Worm (Caenorhabditis elegans) whole organism, early embryonic: Measurements from ENCODE around the gene fbxb-50.

Experiments
- B0310.2 ChIP-seq: sonication (generic microtip); optimal IDR thresholded peaks from 2 replicates; lab custom pipeline; 2016; ENCODE audit warnings: mild to moderate bottlenecking, missing genetic modification characterization, missing compliant biosample characterization
- F13C5.2 ChIP-seq: sonication (generic microtip); optimal IDR thresholded peaks from 2 replicates; lab custom pipeline; 2017; ENCODE audit warnings: mild to moderate bottlenecking, missing genetic modification characterization, inconsistent platforms, missing compliant biosample characterization
- aly-1 ChIP-seq: sonication (generic microtip); optimal IDR thresholded peaks from 2 replicates; lab custom pipeline; 2016; ENCODE audit warnings: missing genetic modification characterization, missing compliant biosample characterization
- ama-1 ChIP-seq: fragments of 150-350 bp; optimal IDR thresholded peaks from 2 replicates; lab custom pipeline; 2014
- ceh-13 ChIP-seq: fragments of 200-800 bp; sonication (Bioruptor generic); optimal IDR thresholded peaks from 2 replicates; lab custom pipeline; 2018; ENCODE audit warnings: mild to moderate bottlenecking, missing genetic modification characterization, missing compliant biosample characterization
- ceh-36 ChIP-seq: sonication (generic microtip); optimal IDR thresholded peaks from 2 replicates; lab custom pipeline; 2016; ENCODE audit warnings: missing genetic modification characterization, inconsistent platforms, missing compliant biosample characterization
- ets-7 ChIP-seq: sonication (generic microtip); optimal IDR thresholded peaks from 2 replicates; lab custom pipeline; 2016; ENCODE audit warnings: missing genotype, missing genetic modification characterization, missing compliant biosample characterization
- flt-1 ChIP-seq: fragments of 200-800 bp; sonication (Bioruptor generic); IDR thresholded peaks from 2 replicates; pipeline ENCODE4 v1.3.6; 2022; ENCODE audit warnings: missing genetic modification characterization, missing compliant biosample characterization
- hmbx-1 ChIP-seq: sonication (generic microtip); optimal IDR thresholded peaks from 2 replicates; lab custom pipeline; 2016; ENCODE audit warnings: mild to moderate bottlenecking, missing genetic modification characterization, missing compliant biosample characterization
- hmg-4 ChIP-seq: fragments of 200-800 bp; sonication (Bioruptor generic); optimal IDR thresholded peaks from 2 replicates; lab custom pipeline; 2018; ENCODE audit warnings: mild to moderate bottlenecking, missing genetic modification characterization, missing compliant biosample characterization
- hnd-1 ChIP-seq: sonication (generic microtip); optimal IDR thresholded peaks from 2 replicates; lab custom pipeline; 2016; ENCODE audit warnings: missing genetic modification characterization, missing compliant biosample characterization
- pes-1 ChIP-seq: fragments of 200-800 bp; sonication (Bioruptor generic); IDR thresholded peaks from 2 replicates; pipeline ENCODE4 v1.3.6; 2022; ENCODE audit warnings: missing genetic modification reagents, missing genetic modification characterization, missing compliant biosample characterization
- scrt-1 ChIP-seq: fragments of 200-800 bp; sonication (Bioruptor generic); IDR thresholded peaks from 2 replicates; pipeline ENCODE4 v1.3.6; 2022; ENCODE audit warnings: missing genetic modification characterization, missing compliant biosample characterization
- sea-1 ChIP-seq: fragments of 200-800 bp; sonication (Bioruptor generic); conservative IDR thresholded peaks from 2 replicates; pipeline ENCODE4 v1.3.6; 2022; ENCODE audit warnings: missing genetic modification characterization, missing compliant biosample characterization
- tbx-11 ChIP-seq: fragments of 200-800 bp; sonication (Bioruptor generic); IDR thresholded peaks from 2 replicates; pipeline ENCODE4 v1.3.6; 2022; ENCODE audit warnings: missing genetic modification characterization, missing compliant biosample characterization
- tbx-37 ChIP-seq: fragments of 200-800 bp; sonication (Bioruptor generic); conservative IDR thresholded peaks from 2 replicates; pipeline ENCODE4 v1.3.6; 2022; ENCODE audit warnings: missing genetic modification reagents, missing genetic modification characterization, missing compliant biosample characterization
- tra-4 ChIP-seq: sonication (generic microtip); optimal IDR thresholded peaks from 2 replicates; lab custom pipeline; 2017; ENCODE audit warnings: missing genetic modification characterization, missing compliant biosample characterization

Gene fbxb-50

ce11 chrII:1571032-1571431 is 14.8 kb downstream of the fbxb-50 start, which contains the start of gene fbxb-46:
TSS of gene fbxb-46 (minus strand) at chrII:1571132.
- TF ChIP-seq B0310.2 = no peak
- TF ChIP-seq scrt-1 (GFP tag; lab: Robert Waterston, UW) = no peak
- TF ChIP-seq ceh-36 = no peak
- no peak for TF ChIP-seq tra-4 (tag; lab: Kevin White, UChicago)
- TF ChIP-seq aly-1 (tag; lab: Kevin White, UChicago) = no peak
- no peak for TF ChIP-seq hmbx-1 (tag; lab: Kevin White, UChicago)
- no peak for TF ChIP-seq hmg-4
- TF ChIP-seq ets-7 (tag; lab: Kevin White, UChicago) = no peak
- no peak for TF ChIP-seq tbx-37 (GFP tag; lab: Robert Waterston, UW)
- no peak for TF ChIP-seq sea-1 (GFP tag; lab: Robert Waterston, UW)
- TF ChIP-seq tbx-11 (GFP tag; lab: Robert Waterston, UW) = no peak
- no peak for TF ChIP-seq hnd-1 (tag; lab: Kevin White, UChicago)
- TF ChIP-seq flt-1 (GFP tag; lab: Robert Waterston, UW) = no peak
- TF ChIP-seq F13C5.2 (tag; lab: Kevin White, UChicago) = no peak
- TF ChIP-seq pes-1 (GFP tag; lab: Robert Waterston, UW) = no peak
- TF ChIP-seq ama-1 = no peak
- no peak for TF ChIP-seq ceh-13 (GFP tag; lab: Kevin White, UChicago)

ce11 chrII:1576030-1576429 is 19.8 kb downstream of the fbxb-50 start, which contains the start of gene K05F6.10:
TSS of gene K05F6.10 (minus strand) at chrII:1576130.
- no peak for TF ChIP-seq sea-1 (GFP tag; lab: Robert Waterston, UW)
- TF ChIP-seq ceh-13 (GFP tag; lab: Kevin White, UChicago) = no peak
- no peak for TF ChIP-seq hmbx-1 (tag; lab: Kevin White, UChicago)
- TF ChIP-seq F13C5.2 (tag; lab: Kevin White, UChicago) = no peak
- no peak for TF ChIP-seq tbx-37 (GFP tag; lab: Robert Waterston, UW)
- TF ChIP-seq aly-1 (tag; lab: Kevin White, UChicago) = no peak
- no peak for TF ChIP-seq ama-1
- no peak for TF ChIP-seq hnd-1 (tag; lab: Kevin White, UChicago)
- no peak for TF ChIP-seq flt-1 (GFP tag; lab: Robert Waterston, UW)
- no peak for TF ChIP-seq pes-1 (GFP tag; lab: Robert Waterston, UW)
- no peak for TF ChIP-seq tbx-11 (GFP tag; lab: Robert Waterston, UW)
- TF ChIP-seq scrt-1 (GFP tag; lab: Robert Waterston, UW) = no peak
- no peak for TF ChIP-seq hmg-4
- no peak for TF ChIP-seq B0310.2
- TF ChIP-seq ceh-36 = no peak
- TF ChIP-seq ets-7 (tag; lab: Kevin White, UChicago) = no peak

ce11 chrII:1576772-1577171 is 20.5 kb downstream of the fbxb-50 start:
- TF ChIP-seq tbx-37 (GFP tag; lab: Robert Waterston, UW) (no peak), pes-1 (GFP tag; lab: Robert Waterston, UW) (no peak), B0310.2 (no peak), hmbx-1 (tag; lab: Kevin White, UChicago) (no peak), ets-7 (tag; lab: Kevin White, UChicago) (no peak), flt-1 (GFP tag; lab: Robert Waterston, UW) (no peak), sea-1 (GFP tag; lab: Robert Waterston, UW) (no peak), aly-1 (tag; lab: Kevin White, UChicago) (no peak), F13C5.2 (tag; lab: Kevin White, UChicago) (no peak)

- no peak for TF ChIP-seq hmbx-1 (tag; lab: Kevin White, UChicago)
- no peak for TF ChIP-seq ceh-36
- TF ChIP-seq B0310.2 = no peak
Observed at ce11 chrII:1579886-1580285, 23.6 kb downstream of the fbxb-50 start, which contains the start of gene math-38. TSS of gene math-38 (minus strand) at chrII:1579986.

ce11 chrII:1584140-1584539 is 27.9 kb downstream of the fbxb-50 start, which contains the start of gene clec-21:
TSS of gene clec-21 (minus strand) at chrII:1584240.
- TF ChIP-seq hmbx-1 (tag; lab: Kevin White, UChicago) = no peak
- TF ChIP-seq scrt-1 (GFP tag; lab: Robert Waterston, UW) = no peak
- no peak for TF ChIP-seq pes-1 (GFP tag; lab: Robert Waterston, UW)
- no peak for TF ChIP-seq ceh-36
- TF ChIP-seq ceh-13 (GFP tag; lab: Kevin White, UChicago) = no peak

- TF ChIP-seq ceh-13 (GFP tag; lab: Kevin White, UChicago) = no peak
- TF ChIP-seq ama-1 = no peak
- TF ChIP-seq tbx-11 (GFP tag; lab: Robert Waterston, UW) = no peak
- TF ChIP-seq aly-1 (tag; lab: Kevin White, UChicago) = no peak
- TF ChIP-seq F13C5.2 (tag; lab: Kevin White, UChicago) = no peak
- TF ChIP-seq tra-4 (tag; lab: Kevin White, UChicago) = no peak
- no peak for TF ChIP-seq sea-1 (GFP tag; lab: Robert Waterston, UW)
- no peak for TF ChIP-seq hmg-4
- no peak for TF ChIP-seq ets-7 (tag; lab: Kevin White, UChicago)
- no peak for TF ChIP-seq pes-1 (GFP tag; lab: Robert Waterston, UW)
- no peak for TF ChIP-seq tbx-37 (GFP tag; lab: Robert Waterston, UW)
- TF ChIP-seq hnd-1 (tag; lab: Kevin White, UChicago) = no peak
- no peak for TF ChIP-seq B0310.2
- TF ChIP-seq flt-1 (GFP tag; lab: Robert Waterston, UW) = no peak
- TF ChIP-seq hmbx-1 (tag; lab: Kevin White, UChicago) = no peak
- no peak for TF ChIP-seq ceh-36
- TF ChIP-seq scrt-1 (GFP tag; lab: Robert Waterston, UW) = no peak
Observed at ce11 chrII:1586305-1586704, 30.1 kb downstream of the fbxb-50 start, which contains the start of gene T07H3.8. TSS of gene T07H3.8 (plus strand) at chrII:1586605.

- TF ChIP-seq hnd-1 (tag; lab: Kevin White, UChicago) = no peak
- TF ChIP-seq ceh-36 = no peak
- TF ChIP-seq B0310.2 = no peak
- no peak for TF ChIP-seq ceh-13 (GFP tag; lab: Kevin White, UChicago)
- TF ChIP-seq tbx-11 (GFP tag; lab: Robert Waterston, UW) = no peak
- TF ChIP-seq tra-4 (tag; lab: Kevin White, UChicago) = no peak
- TF ChIP-seq tbx-37 (GFP tag; lab: Robert Waterston, UW) = no peak
- no peak for TF ChIP-seq hmg-4
- no peak for TF ChIP-seq hmbx-1 (tag; lab: Kevin White, UChicago)
- TF ChIP-seq flt-1 (GFP tag; lab: Robert Waterston, UW) = no peak
- TF ChIP-seq aly-1 (tag; lab: Kevin White, UChicago) = no peak
- TF ChIP-seq ama-1 = no peak
- no peak for TF ChIP-seq sea-1 (GFP tag; lab: Robert Waterston, UW)
- no peak for TF ChIP-seq pes-1 (GFP tag; lab: Robert Waterston, UW)
Observed at ce11 chrII:1589845-1590244, 33.6 kb downstream of the fbxb-50 start, which contains the start of gene T07H3.7. TSS of gene T07H3.7 (minus strand) at chrII:1589945.
